Worm (Caenorhabditis elegans) whole organism, L1 larva: Measurements from ENCODE around the gene F52C9.3.
A peak's percentile ranks its signal among the peaks of the same experiment; 100 is the strongest.

ENCODE experiments used
- C04F5.9 ChIP-seq: sonication (generic microtip); optimal IDR thresholded peaks from 2 replicates; lab custom pipeline; 2016; ENCODE audit warnings: missing genetic modification characterization, missing compliant biosample characterization
- alr-1 ChIP-seq: fragments of 200-800 bp; sonication (Bioruptor generic); optimal IDR thresholded peaks from 2 replicates; lab custom pipeline; 2018; ENCODE audit warnings: borderline replicate concordance, mild to moderate bottlenecking, missing genetic modification characterization, missing compliant biosample characterization
- aly-2 ChIP-seq: fragments of 150-350 bp; optimal IDR thresholded peaks from 2 replicates; lab custom pipeline; 2014; ENCODE audit warnings: missing biosample characterization, missing genetic modification characterization
- ama-1 ChIP-seq: fragments of 150-350 bp; optimal IDR thresholded peaks from 2 replicates; lab custom pipeline; 2014
- ceh-8 ChIP-seq: fragments of 200-800 bp; sonication (Bioruptor generic); optimal IDR thresholded peaks from 2 replicates; lab custom pipeline; 2018; ENCODE audit warnings: mild to moderate bottlenecking, missing genetic modification characterization, moderate library complexity, missing compliant biosample characterization
- ces-1 ChIP-seq: fragments of 150-350 bp; optimal IDR thresholded peaks from 2 replicates; lab custom pipeline; 2014; ENCODE audit warnings: missing biosample characterization, missing genetic modification reagents, missing genetic modification characterization
- dpl-1 ChIP-seq, 3 experiments: fragments of 150-350 bp in 2 of 3; sonication (generic microtip) in 1 of 3; optimal IDR thresholded peaks; 2 replicates each; lab custom pipeline; 2014 to 2017; ENCODE audit warnings: missing biosample characterization in 3 of 3, missing genetic modification characterization in 3 of 3, missing genetic modification reagents in 3 of 3
- dsc-1 ChIP-seq: sonication (generic microtip); optimal IDR thresholded peaks from 2 replicates; lab custom pipeline; 2016; ENCODE audit warnings: mild to moderate bottlenecking, missing genetic modification characterization, missing compliant biosample characterization
- efl-1 ChIP-seq, 4 experiments: fragments of 150-350 bp; optimal IDR thresholded peaks in 3 of 4; peaks in 1 of 4; 1 replicate in 1 of 4; 2 replicates in 3 of 4; lab custom pipeline; 2014; ENCODE audit warnings: missing biosample characterization in 2 of 4, missing genetic modification characterization in 2 of 4, missing genetic modification reagents in 2 of 4
- egl-27 ChIP-seq, 2 experiments: fragments of 150-350 bp in 1 of 2; sonication (generic microtip); optimal IDR thresholded peaks; 3 replicates each; lab custom pipeline; 2017 to 2018; ENCODE audit warnings: missing biosample characterization in 2 of 2, missing genetic modification characterization in 2 of 2, missing genetic modification reagents in 2 of 2
- elt-2 ChIP-seq: sonication (generic microtip); optimal IDR thresholded peaks from 2 replicates; lab custom pipeline; 2016; ENCODE audit warnings: missing genetic modification characterization, mild to moderate bottlenecking, inconsistent platforms, missing compliant biosample characterization, missing genetic modification reagents
- elt-3 ChIP-seq, 6 experiments: fragments of 150-350 bp in 1 of 6; sonication (generic microtip); optimal IDR thresholded peaks; 2 replicates each; lab custom pipeline; 2017 to 2018; ENCODE audit warnings: missing biosample characterization in 6 of 6, missing genetic modification characterization in 6 of 6, inconsistent platforms in 1 of 6
- fkh-10 ChIP-seq: sonication (generic microtip); optimal IDR thresholded peaks from 2 replicates; lab custom pipeline; 2017; ENCODE audit warnings: missing biosample characterization, missing genetic modification reagents, missing genetic modification characterization
- fkh-4 ChIP-seq: sonication (generic microtip); optimal IDR thresholded peaks from 2 replicates; lab custom pipeline; 2016; ENCODE audit warnings: missing compliant biosample characterization, missing genetic modification characterization, borderline replicate concordance
- fos-1 ChIP-seq: fragments of 150-350 bp; optimal IDR thresholded peaks from 2 replicates; lab custom pipeline; 2014; ENCODE audit warnings: missing biosample characterization, missing genetic modification characterization
- grh-1 ChIP-seq: fragments of 200-800 bp; sonication (Bioruptor generic); IDR thresholded peaks from 2 replicates; pipeline ENCODE4 v1.3.6; 2022; ENCODE audit warnings: missing genetic modification reagents, missing genetic modification characterization, missing compliant biosample characterization
- hpl-2 ChIP-seq: fragments of 150-350 bp; optimal IDR thresholded peaks from 2 replicates; lab custom pipeline; 2014; ENCODE audit warnings: missing biosample characterization, missing genetic modification reagents, missing genetic modification characterization
- isw-1 ChIP-seq: fragments of 200-800 bp; sonication (Bioruptor generic); IDR thresholded peaks from 2 replicates; pipeline ENCODE4 v1.3.6; 2022; ENCODE audit warnings: missing genetic modification characterization, missing compliant biosample characterization
- jun-1 ChIP-seq: fragments of 150-350 bp; optimal IDR thresholded peaks from 2 replicates; lab custom pipeline; 2014; ENCODE audit warnings: missing biosample characterization, missing genetic modification reagents, missing genetic modification characterization
- lin-15B ChIP-seq: fragments of 150-350 bp; sonication (generic microtip); optimal IDR thresholded peaks from 3 replicates; lab custom pipeline; 2014; ENCODE audit warnings: missing biosample characterization, missing genetic modification characterization
- lsy-2 ChIP-seq, 2 experiments: fragments of 150-350 bp; optimal IDR thresholded peaks; 2 replicates each; lab custom pipeline; 2014; ENCODE audit warnings: missing biosample characterization in 2 of 2, missing genetic modification characterization in 2 of 2
- mab-9 ChIP-seq: fragments of 200-800 bp; sonication (Bioruptor generic); IDR thresholded peaks from 2 replicates; pipeline ENCODE4 v1.3.6; 2022; ENCODE audit warnings: missing genetic modification reagents, missing genetic modification characterization, missing compliant biosample characterization
- mef-2 ChIP-seq: fragments of 150-350 bp; optimal IDR thresholded peaks from 2 replicates; lab custom pipeline; 2014; ENCODE audit warnings: missing biosample characterization, missing genetic modification characterization
- mep-1 ChIP-seq: fragments of 150-350 bp; optimal IDR thresholded peaks from 2 replicates; lab custom pipeline; 2014; ENCODE audit warnings: missing biosample characterization, missing genetic modification characterization
- nhr-19 ChIP-seq: fragments of 200-800 bp; sonication (Bioruptor generic); conservative IDR thresholded peaks from 2 replicates; pipeline ENCODE4 v1.3.6; 2022; ENCODE audit warnings: missing genetic modification characterization, missing compliant biosample characterization
- nhr-20 ChIP-seq: sonication (generic microtip); optimal IDR thresholded peaks from 2 replicates; lab custom pipeline; 2016; ENCODE audit warnings: mild to moderate bottlenecking, missing genetic modification characterization, missing compliant biosample characterization
- nhr-47 ChIP-seq: sonication (generic microtip); optimal IDR thresholded peaks from 2 replicates; lab custom pipeline; 2016; ENCODE audit warnings: mild to moderate bottlenecking, missing genetic modification characterization, moderate library complexity, missing compliant biosample characterization
- nhr-84 ChIP-seq: sonication (generic microtip); optimal IDR thresholded peaks from 2 replicates; lab custom pipeline; 2017; ENCODE audit warnings: missing biosample characterization, missing genetic modification characterization
- rnt-1 ChIP-seq: sonication (generic microtip); optimal IDR thresholded peaks from 2 replicates; lab custom pipeline; 2016; ENCODE audit warnings: mild to moderate bottlenecking, missing genetic modification characterization, moderate library complexity, missing compliant biosample characterization
- skn-1 ChIP-seq: fragments of 150-350 bp; optimal IDR thresholded peaks from 2 replicates; lab custom pipeline; 2014; ENCODE audit warnings: missing biosample characterization, missing genetic modification characterization
- snpc-4 ChIP-seq: fragments of 150-350 bp; optimal IDR thresholded peaks from 2 replicates; lab custom pipeline; 2014; ENCODE audit warnings: missing biosample characterization, missing genetic modification characterization
- sptf-1 ChIP-seq: fragments of 150-350 bp; optimal IDR thresholded peaks from 2 replicates; lab custom pipeline; 2014; ENCODE audit warnings: missing biosample characterization, missing genetic modification characterization
- sup-37 ChIP-seq: fragments of 200-800 bp; sonication (Bioruptor generic); optimal IDR thresholded peaks from 2 replicates; lab custom pipeline; 2018; ENCODE audit warnings: mild to moderate bottlenecking, missing genetic modification characterization, missing compliant biosample characterization
- unc-130 ChIP-seq: fragments of 150-350 bp; optimal IDR thresholded peaks from 2 replicates; lab custom pipeline; 2017; ENCODE audit warnings: missing biosample characterization, missing genetic modification characterization, inconsistent platforms
- unc-30 ChIP-seq: sonication (generic microtip); optimal IDR thresholded peaks from 2 replicates; lab custom pipeline; 2017; ENCODE audit warnings: missing biosample characterization, missing genetic modification characterization
- unc-98 ChIP-seq: fragments of 200-800 bp; sonication (Bioruptor generic); IDR thresholded peaks from 2 replicates; pipeline ENCODE4 v1.3.6; 2022; ENCODE audit warnings: missing genetic modification characterization, missing compliant biosample characterization
- xbp-1 ChIP-seq: sonication (generic microtip); optimal IDR thresholded peaks from 2 replicates; lab custom pipeline; 2016; ENCODE audit warnings: missing genetic modification characterization, missing compliant biosample characterization
- zag-1 ChIP-seq: fragments of 150-350 bp; optimal IDR thresholded peaks from 2 replicates; lab custom pipeline; 2014; ENCODE audit warnings: missing biosample characterization, missing genetic modification characterization

The F52C9.3 gene

ce11 chrIII:5308278-5308677 is 13.4 kb upstream of the F52C9.3 start, which contains the start of gene mog-3 (continued):
- TF ChIP-seq aly-2 (tag; lab: Kevin White, UChicago) (no peak), alr-1 (tag; lab: Kevin White, UChicago) (no peak), fos-1 (no peak), dpl-1 (GFP tag; optimal IDR thresholded peaks at IDR 0.05; lab: Kevin White, UChicago) (peak; percentile 88 to 93 (median 93)), unc-130 (no peak), grh-1 (GFP tag; lab: Robert Waterston, UW) (no peak), ces-1 (GFP tag; lab: Kevin White, UChicago) (no peak), egl-27 (tag; optimal IDR thresholded peaks at IDR 0.05; lab: Kevin White, UChicago) (no peak), unc-30 (tag; lab: Kevin White, UChicago) (no peak), fkh-10 (GFP tag; lab: Kevin White, UChicago) (no peak), C04F5.9 (tag; lab: Kevin White, UChicago) (peak; percentile 66), xbp-1 (tag; lab: Kevin White, UChicago) (peak; percentile 69), sptf-1 (tag; lab: Kevin White, UChicago) (no peak), isw-1 (GFP tag; lab: Robert Waterston, UW) (peak; percentile 65), ceh-8 (GFP tag; lab: Kevin White, UChicago) (no peak), fkh-4 (tag; lab: Kevin White, UChicago) (peak; percentile 82), nhr-20 (tag; lab: Kevin White, UChicago) (peak; percentile 69), unc-98 (GFP tag; lab: Robert Waterston, UW) (peak; percentile 66; the same call in 1 of the 2 replicates), efl-1 (optimal IDR thresholded peaks at IDR 0.05; lab: Kevin White, UChicago) (peak; percentile 61 to 94), efl-1 (GFP tag; optimal IDR thresholded peaks at IDR 0.05 in 1 of 2; lab: Kevin White, UChicago) (peak; percentile 93 to 99), ama-1 (no peak), mab-9 (GFP tag; lab: Robert Waterston, UW) (no peak), skn-1 (tag; lab: Kevin White, UChicago) (peak; percentile 53), mef-2 (tag; lab: Kevin White, UChicago) (no peak), dsc-1 (tag; lab: Kevin White, UChicago) (peak; percentile 71), elt-3 (tag; optimal IDR thresholded peaks at IDR 0.05; lab: Kevin White, UChicago) (no peak), nhr-47 (tag; lab: Kevin White, UChicago) (peak; percentile 83), jun-1 (no peak), nhr-84 (tag; lab: Kevin White, UChicago) (no peak), elt-2 (tag; lab: Kevin White, UChicago) (peak; percentile 17), mep-1 (tag; lab: Kevin White, UChicago) (peak; percentile 74), nhr-19 (GFP tag; lab: Robert Waterston, UW) (peak; percentile 69)

- no peak for TF ChIP-seq lin-15B
- TF ChIP-seq lsy-2 (tag; optimal IDR thresholded peaks at IDR 0.05; lab: Kevin White, UChicago), result no peak
- no peak for TF ChIP-seq rnt-1 (tag; lab: Kevin White, UChicago)
- TF ChIP-seq skn-1 (tag; lab: Kevin White, UChicago), result no peak
- no peak for TF ChIP-seq sup-37 (GFP tag; lab: Kevin White, UChicago)
- TF ChIP-seq zag-1 (tag; lab: Kevin White, UChicago), result no peak
- TF ChIP-seq efl-1 (optimal IDR thresholded peaks at IDR 0.05; lab: Kevin White, UChicago), result no peak
- peak in 1 of 2 experiments; percentile 89 for TF ChIP-seq efl-1 (GFP tag; optimal IDR thresholded peaks at IDR 0.05 in 1 of 2; lab: Kevin White, UChicago)
Observed at ce11 chrIII:5310403-5310802, 11.3 kb upstream of the F52C9.3 start.

- TF ChIP-seq efl-1 (optimal IDR thresholded peaks at IDR 0.05; lab: Kevin White, UChicago) (no peak), efl-1 (GFP tag; optimal IDR thresholded peaks at IDR 0.05 in 1 of 2; lab: Kevin White, UChicago) (no peak), hpl-2 (GFP tag; lab: Kevin White, UChicago) (no peak), mab-9 (GFP tag; lab: Robert Waterston, UW) (no peak), elt-2 (tag; lab: Kevin White, UChicago) (no peak), snpc-4 (tag; lab: Kevin White, UChicago) (no peak)
Observed at ce11 chrIII:5310940-5311339, 10.7 kb upstream of the F52C9.3 start, which contains the start of gene pqe-1. Gene pqe-1 (plus strand): TSS chrIII:5311240.
